Fruit fly (Drosophila melanogaster) S2 (cell line): ENCODE measurements around the gene mrva.

Experiments used
- CG8478 ChIP-seq: fragments of >200 bp; optimal IDR thresholded peaks from 2 replicates; lab custom pipeline; 2018
- CTCF ChIP-seq, 2 experiments: fragments of >200 bp; optimal IDR thresholded peaks; 2 replicates each; lab custom pipeline; 2018

- TF ChIP-seq CG8478 = no peak
- no peak for TF ChIP-seq CTCF (optimal IDR thresholded peaks at IDR 0.05; lab: Kevin White, UChicago)
Observed at dm6 chr3L:7338786-7339185, 10.1 kb upstream of the mrva start.
